Fruit fly (Drosophila melanogaster) whole organism, wandering third instar larva: ENCODE measurements around the gene Fbxl4.

Experiments used
- Abd-B ChIP-seq: fragments of >200 bp; optimal IDR thresholded peaks from 2 replicates; lab custom pipeline; 2017; ENCODE audit warnings: missing biosample characterization, missing genetic modification characterization
- CrebA ChIP-seq: fragments of 200-800 bp; sonication (Bioruptor generic); optimal IDR thresholded peaks from 2 replicates; lab custom pipeline; 2016; ENCODE audit warnings: missing biosample characterization, mild to moderate bottlenecking, missing genetic modification characterization, borderline replicate concordance
- Dfd ChIP-seq: fragments of >200 bp; optimal IDR thresholded peaks from 2 replicates; lab custom pipeline; 2017; ENCODE audit warnings: missing biosample characterization, missing genetic modification characterization
- Dif ChIP-seq: fragments of 200-275, 200-300 bp; sonication (Bioruptor generic); optimal IDR thresholded peaks from 2 replicates; lab custom pipeline; 2018; ENCODE audit warnings: missing biosample characterization, missing genetic modification characterization; ENCODE audit not compliant: partially characterized antibody
- HLH106 ChIP-seq: fragments of 200-800 bp; optimal IDR thresholded peaks from 3 replicates; lab custom pipeline; 2019; ENCODE audit warnings: missing biosample characterization, mild to moderate bottlenecking, missing genetic modification characterization, moderate library complexity
- Hr83 ChIP-seq: fragments of 200-300 bp; sonication (Bioruptor generic); optimal IDR thresholded peaks from 2 replicates; lab custom pipeline; 2016; ENCODE audit warnings: missing biosample characterization, mild to moderate bottlenecking, missing genetic modification characterization, moderate library complexity; ENCODE audit not compliant: poor library complexity, severe bottlenecking
- Mio ChIP-seq: sonication (Bioruptor generic); optimal IDR thresholded peaks from 2 replicates; lab custom pipeline; 2016; ENCODE audit warnings: missing biosample characterization, missing genetic modification characterization
- OdsH ChIP-seq: fragments of 200-800 bp; sonication (Bioruptor generic); optimal IDR thresholded peaks from 2 replicates; lab custom pipeline; 2016; ENCODE audit warnings: missing biosample characterization, mild to moderate bottlenecking, missing genetic modification characterization
- Rel ChIP-seq, 2 experiments: fragments of 200-800 bp; sonication (Bioruptor generic) in 1 of 2; optimal IDR thresholded peaks; 2 replicates in 1 of 2; 3 replicates in 1 of 2; lab custom pipeline; 2016 to 2019; ENCODE audit warnings: mild to moderate bottlenecking in 2 of 2, missing biosample characterization in 2 of 2, missing genetic modification characterization in 2 of 2, moderate library complexity in 1 of 2
- Sp1 ChIP-seq: fragments of 200-800 bp; sonication (Bioruptor generic); optimal IDR thresholded peaks from 3 replicates; lab custom pipeline; 2019; ENCODE audit warnings: missing biosample characterization, mild to moderate bottlenecking, missing genetic modification characterization, moderate library complexity
- Vsx2 ChIP-seq: fragments of 200-300, 225-300 bp; sonication (Bioruptor generic); optimal IDR thresholded peaks from 2 replicates; lab custom pipeline; 2018; ENCODE audit warnings: missing biosample characterization, missing genetic modification characterization; ENCODE audit not compliant: partially characterized antibody
- br ChIP-seq: fragments of 200-800 bp; sonication (Bioruptor generic); optimal IDR thresholded peaks from 2 replicates; lab custom pipeline; 2016; ENCODE audit warnings: missing biosample characterization, missing genetic modification characterization
- brk ChIP-seq: fragments of 200-800 bp; sonication (Bioruptor generic); optimal IDR thresholded peaks from 2 replicates; lab custom pipeline; 2016; ENCODE audit warnings: missing biosample characterization, mild to moderate bottlenecking, missing genetic modification characterization
- dl ChIP-seq, 2 experiments: fragments of 175-275, 200-275 bp in 1 of 2; fragments of 200-275 bp in 1 of 2; sonication (Bioruptor generic); optimal IDR thresholded peaks; lab custom pipeline; 2018; ENCODE audit warnings: mild to moderate bottlenecking in 2 of 2, missing biosample characterization in 2 of 2, missing genetic modification characterization in 2 of 2, moderate library complexity in 2 of 2; ENCODE audit not compliant: partially characterized antibody in 2 of 2, insufficient read depth in 1 of 2
- dmrt93B ChIP-seq: fragments of 200-800 bp; sonication (Bioruptor generic); optimal IDR thresholded peaks from 2 replicates; lab custom pipeline; 2018; ENCODE audit warnings: missing biosample characterization, mild to moderate bottlenecking, missing genetic modification characterization
- dsf ChIP-seq: sonication (Bioruptor generic); optimal IDR thresholded peaks from 2 replicates; lab custom pipeline; 2016; ENCODE audit warnings: missing biosample characterization, missing genetic modification characterization, borderline replicate concordance
- ey ChIP-seq: fragments of 200-800 bp; sonication (Bioruptor generic); optimal IDR thresholded peaks from 2 replicates; lab custom pipeline; 2016; ENCODE audit warnings: missing biosample characterization, missing genetic modification characterization
- foxo ChIP-seq, 2 experiments: fragments of 200-800 bp; sonication (Bioruptor generic); optimal IDR thresholded peaks; 2 replicates in 1 of 2; 3 replicates in 1 of 2; lab custom pipeline; 2016 to 2017; ENCODE audit warnings: missing biosample characterization in 2 of 2, missing genetic modification characterization in 2 of 2
- fru ChIP-seq: fragments of 200-800 bp; sonication (Bioruptor generic); optimal IDR thresholded peaks from 3 replicates; lab custom pipeline; 2016; ENCODE audit warnings: missing biosample characterization, mild to moderate bottlenecking, missing genetic modification characterization
- h ChIP-seq: fragments of 200-800 bp; sonication (Bioruptor generic); optimal IDR thresholded peaks from 3 replicates; lab custom pipeline; 2016; ENCODE audit warnings: missing biosample characterization, mild to moderate bottlenecking, missing genetic modification characterization
- psq ChIP-seq: fragments of 200-800 bp; sonication (Bioruptor generic); optimal IDR thresholded peaks from 3 replicates; lab custom pipeline; 2017; ENCODE audit warnings: missing biosample characterization, mild to moderate bottlenecking, missing genetic modification characterization, moderate library complexity
- rgr ChIP-seq: fragments of 200-800 bp; sonication (Bioruptor generic); optimal IDR thresholded peaks from 3 replicates; lab custom pipeline; 2016; ENCODE audit warnings: missing biosample characterization, mild to moderate bottlenecking, missing genetic modification characterization
- sv ChIP-seq: fragments of 200-800 bp; sonication (Bioruptor generic); optimal IDR thresholded peaks from 3 replicates; lab custom pipeline; 2016; ENCODE audit warnings: missing biosample characterization, missing genetic modification characterization
- tai ChIP-seq: sonication (Bioruptor generic); optimal IDR thresholded peaks from 2 replicates; lab custom pipeline; 2016; ENCODE audit warnings: missing biosample characterization, missing genetic modification characterization
- usp ChIP-seq: fragments of >200 bp; optimal IDR thresholded peaks from 2 replicates; lab custom pipeline; 2017; ENCODE audit warnings: missing biosample characterization, missing genetic modification characterization
- woc ChIP-seq: sonication (Bioruptor generic); optimal IDR thresholded peaks from 2 replicates; lab custom pipeline; 2016; ENCODE audit warnings: missing biosample characterization, mild to moderate bottlenecking, missing genetic modification characterization

The Fbxl4 gene

DNA sequence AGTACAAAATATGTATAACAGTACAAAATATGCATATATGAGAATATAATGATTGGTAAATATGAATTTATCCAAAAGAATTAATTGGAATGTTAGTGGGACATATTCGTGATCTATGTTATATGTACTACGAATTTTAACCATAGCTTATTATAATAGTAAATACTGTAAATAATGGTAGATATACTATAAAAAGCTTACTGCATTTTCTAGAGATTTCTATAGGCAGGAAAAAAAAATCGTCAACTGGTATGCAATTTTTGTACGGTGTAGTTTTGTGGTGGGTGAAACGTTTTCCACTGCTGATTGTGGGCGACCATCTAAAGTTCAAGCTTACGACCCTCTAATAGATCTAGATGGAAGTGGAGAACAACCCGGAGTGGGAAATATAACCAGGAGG is 20.9 kb downstream of the Fbxl4 start:
- no peak for TF ChIP-seq Mio (GFP tag; lab: Kevin White, UChicago)
- no peak for TF ChIP-seq Hr83 (GFP tag; lab: Kevin White, UChicago)

dm6 chrX:14215834-14216233 is 21.9 kb downstream of the Fbxl4 start:
- no peak for TF ChIP-seq dmrt93B
- TF ChIP-seq usp (GFP tag; lab: Kevin White, UChicago) = no peak
- TF ChIP-seq ey = no peak
- no peak for TF ChIP-seq brk
- TF ChIP-seq rgr (GFP tag; lab: Kevin White, UChicago) = no peak
- no peak for TF ChIP-seq woc (GFP tag; lab: Kevin White, UChicago)
- no peak for TF ChIP-seq CrebA (GFP tag; lab: Kevin White, UChicago)
- no peak for TF ChIP-seq Dfd
- peak; percentile 7 for TF ChIP-seq psq (GFP tag; lab: Kevin White, UChicago)
- no peak for TF ChIP-seq Abd-B
- peak; percentile 44 for TF ChIP-seq HLH106 (tag; lab: Kevin White, UChicago)
- no peak for TF ChIP-seq br (GFP tag; lab: Kevin White, UChicago)
- no peak for TF ChIP-seq Rel (GFP tag; optimal IDR thresholded peaks at IDR 0.05; lab: Kevin White, UChicago)
- TF ChIP-seq Rel (tag; optimal IDR thresholded peaks at IDR 0.05; lab: Kevin White, UChicago) = peak; percentile 36
- no peak for TF ChIP-seq dsf (GFP tag; lab: Kevin White, UChicago)
- peak; percentile 0 for TF ChIP-seq OdsH (GFP tag; lab: Kevin White, UChicago)
- TF ChIP-seq h (GFP tag; lab: Kevin White, UChicago) = peak; percentile 8
- TF ChIP-seq fru (GFP tag; lab: Kevin White, UChicago) = peak; percentile 9
- peak; percentile 2 for TF ChIP-seq Sp1 (GFP tag; lab: Kevin White, UChicago)
- TF ChIP-seq Dif (GFP tag; lab: Kevin White, UChicago) = no peak
- TF ChIP-seq, all 38 proteins: peak for 7

- no peak for TF ChIP-seq psq (GFP tag; lab: Kevin White, UChicago)
- peak; percentile 9 for TF ChIP-seq h (GFP tag; lab: Kevin White, UChicago)
- peak; percentile 26 for TF ChIP-seq dmrt93B
- TF ChIP-seq Abd-B = no peak
- peak; percentile 53 for TF ChIP-seq Sp1 (GFP tag; lab: Kevin White, UChicago)
- no peak for TF ChIP-seq woc (GFP tag; lab: Kevin White, UChicago)
- peak in 1 of 2 experiments; percentile 33 for TF ChIP-seq foxo (GFP tag; optimal IDR thresholded peaks at IDR 0.05; lab: Kevin White, UChicago)
- TF ChIP-seq HLH106 (tag; lab: Kevin White, UChicago) = peak; percentile 61
- TF ChIP-seq tai (GFP tag; lab: Kevin White, UChicago) = peak; percentile 15
- peak; percentile 41 for TF ChIP-seq rgr (GFP tag; lab: Kevin White, UChicago)
These were observed 22.9 kb downstream of the Fbxl4 start for dm6 chrX:14214505-14215449.

DNA sequence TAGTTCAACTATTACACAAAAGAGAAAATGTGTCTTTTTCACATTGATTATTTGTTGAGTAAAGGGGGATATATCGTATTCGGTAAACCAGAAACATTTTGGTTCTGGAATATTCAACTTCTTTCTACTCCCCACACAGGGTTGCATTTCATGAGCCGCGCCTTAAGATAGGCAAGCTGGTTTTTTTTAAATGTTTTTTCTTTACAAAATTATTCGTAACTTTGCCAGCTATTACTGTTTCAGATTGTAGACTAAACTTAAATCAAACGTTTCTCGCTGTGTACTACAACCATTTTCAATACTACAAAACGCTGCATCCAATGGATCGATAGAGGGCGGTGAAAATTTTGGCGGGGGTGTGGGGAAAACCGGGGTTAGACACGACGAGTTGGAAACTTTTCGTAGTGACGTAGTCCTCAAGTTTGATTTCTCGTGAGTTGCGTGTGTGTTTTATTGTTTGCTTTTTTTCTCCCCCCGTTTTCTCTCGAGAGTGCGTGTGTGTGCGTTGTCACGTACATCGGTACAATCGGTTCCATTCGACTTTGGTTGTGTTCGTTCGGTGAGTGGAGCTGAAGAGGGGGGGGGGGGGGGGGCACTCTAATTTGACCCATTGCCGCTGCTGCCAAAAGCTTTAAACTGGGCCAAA is 24.1 kb downstream of the Fbxl4 start:
- peak; percentile 81 for TF ChIP-seq Dfd
- TF ChIP-seq sv (GFP tag; lab: Kevin White, UChicago) = no peak
- TF ChIP-seq Sp1 (GFP tag; lab: Kevin White, UChicago) = no peak
- no peak for TF ChIP-seq woc (GFP tag; lab: Kevin White, UChicago)
- TF ChIP-seq usp (GFP tag; lab: Kevin White, UChicago) = no peak
- TF ChIP-seq foxo (GFP tag; optimal IDR thresholded peaks at IDR 0.05; lab: Kevin White, UChicago) = no peak
- no peak for TF ChIP-seq CrebA (GFP tag; lab: Kevin White, UChicago)

DNA sequence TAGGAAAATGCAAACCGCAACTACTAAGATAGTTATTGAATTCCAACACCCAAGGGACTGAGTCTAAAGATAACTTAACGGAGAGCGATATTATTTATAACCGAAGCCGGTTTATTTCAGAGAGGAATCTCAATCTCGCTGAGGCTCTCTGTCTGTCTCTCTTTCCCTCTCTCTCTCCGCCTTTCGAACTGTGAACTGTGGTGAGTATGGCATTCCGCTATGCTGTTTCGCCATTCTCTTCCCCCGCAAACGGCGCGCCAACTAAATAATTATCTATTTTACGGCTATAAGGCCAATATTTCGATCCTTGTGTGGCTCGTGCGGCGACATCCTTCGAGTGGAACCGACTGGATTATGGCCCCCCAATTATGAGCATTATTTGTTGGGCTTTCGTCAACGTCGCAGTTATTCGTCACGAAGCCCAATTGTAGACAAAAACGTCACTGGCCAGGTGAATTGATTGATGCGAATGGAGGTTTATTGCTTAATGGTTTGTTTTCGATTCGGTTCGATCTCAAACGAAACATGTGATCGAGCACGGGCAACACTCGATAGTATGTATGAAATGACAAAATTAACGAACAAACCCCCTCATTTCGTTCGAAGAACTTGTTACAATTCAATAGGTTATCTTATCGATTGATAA is 25.5 kb downstream of the Fbxl4 start:
- TF ChIP-seq Vsx2 (peak; percentile 53), Hr83 (GFP tag; lab: Kevin White, UChicago) (no peak), Dif (GFP tag; lab: Kevin White, UChicago) (peak; percentile 74), dl (GFP tag; optimal IDR thresholded peaks at IDR 0.05; lab: Kevin White, UChicago; ENCODE audit: insufficient read depth in 1 of 2, partially characterized antibody in 2 of 2) (peak; percentile 54 to 85)
- TF ChIP-seq, all 38 proteins: peak for 3
